Fruit fly (Drosophila melanogaster) whole organism, wandering third instar larva: ENCODE results near the gene CG44406.

Experiments used
- CrebA ChIP-seq: fragments of 200-800 bp; sonication (Bioruptor generic); optimal IDR thresholded peaks from 2 replicates; lab custom pipeline; 2016; ENCODE audit warnings: missing biosample characterization, mild to moderate bottlenecking, missing genetic modification characterization, borderline replicate concordance
- N ChIP-seq: fragments of >200 bp; optimal IDR thresholded peaks from 2 replicates; lab custom pipeline; 2018; ENCODE audit warnings: missing biosample characterization, missing external identifiers, missing genetic modification characterization
- dmrt93B ChIP-seq: fragments of 200-800 bp; sonication (Bioruptor generic); optimal IDR thresholded peaks from 2 replicates; lab custom pipeline; 2018; ENCODE audit warnings: missing biosample characterization, mild to moderate bottlenecking, missing genetic modification characterization
- dsf ChIP-seq: sonication (Bioruptor generic); optimal IDR thresholded peaks from 2 replicates; lab custom pipeline; 2016; ENCODE audit warnings: missing biosample characterization, missing genetic modification characterization, borderline replicate concordance
- pan ChIP-seq: fragments of >200 bp; optimal IDR thresholded peaks from 2 replicates; lab custom pipeline; 2017
- psq ChIP-seq: fragments of 200-800 bp; sonication (Bioruptor generic); optimal IDR thresholded peaks from 3 replicates; lab custom pipeline; 2017; ENCODE audit warnings: missing biosample characterization, mild to moderate bottlenecking, missing genetic modification characterization, moderate library complexity
- tai ChIP-seq: sonication (Bioruptor generic); optimal IDR thresholded peaks from 2 replicates; lab custom pipeline; 2016; ENCODE audit warnings: missing biosample characterization, missing genetic modification characterization
- woc ChIP-seq: sonication (Bioruptor generic); optimal IDR thresholded peaks from 2 replicates; lab custom pipeline; 2016; ENCODE audit warnings: missing biosample characterization, mild to moderate bottlenecking, missing genetic modification characterization

- TF ChIP-seq N (no peak), dmrt93B (GFP tag; lab: Kevin White, UChicago) (no peak), psq (GFP tag; lab: Kevin White, UChicago) (no peak), dsf (no peak), CrebA (GFP tag; lab: Kevin White, UChicago) (no peak), tai (no peak), pan (lab: Kevin White, UChicago) (no peak), woc (GFP tag; lab: Kevin White, UChicago) (no peak)
Measured at dm6 chr2L:16982201-16982600, at the start of gene CG44406.
